Worm (Caenorhabditis elegans): ENCODE measurements around the gene nsph-3.1.

DNA sequence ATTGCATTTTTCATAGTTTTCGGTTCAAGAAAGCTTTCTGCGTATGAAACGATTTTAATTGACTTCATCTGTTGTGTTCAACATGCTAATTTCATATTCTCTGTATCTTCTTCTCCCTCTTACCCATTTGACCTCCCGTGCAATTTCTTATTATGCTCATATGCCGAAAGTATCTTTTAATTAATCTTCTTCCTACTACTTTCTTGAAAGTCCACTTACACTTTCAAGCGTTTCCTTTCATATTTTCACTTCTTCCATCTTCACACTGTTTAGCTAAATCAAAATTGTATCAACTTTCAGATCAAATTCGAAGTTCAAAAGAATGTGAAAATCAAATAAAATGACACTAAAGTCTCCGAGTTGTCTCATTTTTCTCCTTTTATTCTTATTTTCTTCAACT is 41.1 kb downstream of the nsph-3.1 start, which contains the start of gene F13H10.5:
- no peak for TF ChIP-seq flt-1 (GFP tag; IDR thresholded peaks at IDR 0.05)
- TF ChIP-seq T22C8.4 (GFP tag; IDR thresholded peaks at IDR 0.05), result no peak
- TF ChIP-seq ztf-29 (GFP tag; IDR thresholded peaks at IDR 0.05), result no peak
- no peak for TF ChIP-seq cog-1 (tag; optimal IDR thresholded peaks at IDR 0.05)
- TF ChIP-seq ztf-23 (GFP tag; IDR thresholded peaks at IDR 0.05), result no peak
- no peak for TF ChIP-seq med-1 (GFP tag; optimal IDR thresholded peaks at IDR 0.05; ENCODE audit: insufficient read depth)
- no peak for TF ChIP-seq ref-1 (GFP tag; conservative IDR thresholded peaks at IDR 0.05)
- no peak for TF ChIP-seq klf-2 (GFP tag; conservative IDR thresholded peaks at IDR 0.05)
